Worm (Caenorhabditis elegans) whole organism, midembryonic: ENCODE results near the gene sdz-10.

Experiments used
- T22C8.4 ChIP-seq: fragments of 200-800 bp; sonication (Bioruptor generic); IDR thresholded peaks from 2 replicates; pipeline ENCODE4 v1.3.6; 2022; ENCODE audit warnings: missing genetic modification characterization, missing compliant biosample characterization
- cog-1 ChIP-seq: sonication (generic microtip); optimal IDR thresholded peaks from 2 replicates; lab custom pipeline; 2016; ENCODE audit warnings: missing genetic modification characterization, missing compliant biosample characterization
- flt-1 ChIP-seq: fragments of 200-800 bp; sonication (Bioruptor generic); IDR thresholded peaks from 2 replicates; pipeline ENCODE4 v1.3.6; 2022; ENCODE audit warnings: missing genetic modification characterization, missing compliant biosample characterization
- klf-2 ChIP-seq: fragments of 200-800 bp; sonication (Bioruptor generic); conservative IDR thresholded peaks from 2 replicates; pipeline ENCODE4 v1.3.6; 2022; ENCODE audit warnings: missing genetic modification reagents, missing genetic modification characterization, missing compliant biosample characterization
- med-1 ChIP-seq: sonication (generic microtip); optimal IDR thresholded peaks from 2 replicates; lab custom pipeline; 2017; ENCODE audit warnings: missing genetic modification characterization, mild to moderate bottlenecking, missing compliant biosample characterization, antibody characterized with exemption, missing genetic modification reagents; ENCODE audit not compliant: insufficient read depth
- ref-1 ChIP-seq: fragments of 200-800 bp; sonication (Bioruptor generic); conservative IDR thresholded peaks from 2 replicates; pipeline ENCODE4 v1.3.6; 2022; ENCODE audit warnings: missing genetic modification reagents, missing genetic modification characterization, missing compliant biosample characterization
- tab-1 ChIP-seq: fragments of 200-800 bp; sonication (Bioruptor generic); IDR thresholded peaks from 2 replicates; pipeline ENCODE4 v1.3.6; 2022; ENCODE audit warnings: missing genetic modification characterization, missing compliant biosample characterization
- ztf-23 ChIP-seq: fragments of 200-800 bp; sonication (Bioruptor generic); IDR thresholded peaks from 2 replicates; pipeline ENCODE4 v1.3.6; 2022; ENCODE audit warnings: missing genetic modification reagents, missing genetic modification characterization, missing compliant biosample characterization
- ztf-29 ChIP-seq: fragments of 200-800 bp; sonication (Bioruptor generic); IDR thresholded peaks from 2 replicates; pipeline ENCODE4 v1.3.6; 2022; ENCODE audit warnings: missing genetic modification reagents, missing genetic modification characterization, missing compliant biosample characterization

Gene sdz-10

ce11 chrII:2801764-2802163 is 29.7 kb upstream of the sdz-10 start:
- TF ChIP-seq T22C8.4 (GFP tag; lab: Robert Waterston, UW), result no peak
- no peak for TF ChIP-seq tab-1 (GFP tag; lab: Robert Waterston, UW)
- TF ChIP-seq cog-1 (tag; lab: Kevin White, UChicago), result no peak
- no peak for TF ChIP-seq klf-2 (GFP tag; lab: Robert Waterston, UW)

- no peak for TF ChIP-seq tab-1 (GFP tag; lab: Robert Waterston, UW)
- TF ChIP-seq med-1 (GFP tag; lab: Kevin White, UChicago), result no peak
- TF ChIP-seq T22C8.4 (GFP tag; lab: Robert Waterston, UW), result no peak
- no peak for TF ChIP-seq klf-2 (GFP tag; lab: Robert Waterston, UW)
- no peak for TF ChIP-seq ztf-23
- peak; percentile 10 for TF ChIP-seq cog-1 (tag; lab: Kevin White, UChicago)
- TF ChIP-seq flt-1 (GFP tag; lab: Robert Waterston, UW), result no peak
- no peak for TF ChIP-seq ref-1 (GFP tag; lab: Robert Waterston, UW)
Measured at ce11 chrII:2800550-2801233, 28.6 kb upstream of the sdz-10 start, which contains the start of gene nhr-119. nhr-119 (minus strand) TSS chrII:2800600.

- TF ChIP-seq med-1 (GFP tag; lab: Kevin White, UChicago), result no peak
- no peak for TF ChIP-seq cog-1 (tag; lab: Kevin White, UChicago)
- no peak for TF ChIP-seq ztf-23
- no peak for TF ChIP-seq T22C8.4 (GFP tag; lab: Robert Waterston, UW)
Measured at ce11 chrII:2797951-2798350, 25.9 kb upstream of the sdz-10 start.

ce11 chrII:2796431-2796830 is 24.4 kb upstream of the sdz-10 start:
- no peak for TF ChIP-seq med-1 (GFP tag; lab: Kevin White, UChicago)
- no peak for TF ChIP-seq cog-1 (tag; lab: Kevin White, UChicago)
- no peak for TF ChIP-seq ztf-29 (GFP tag; lab: Robert Waterston, UW)
- TF ChIP-seq ref-1 (GFP tag; lab: Robert Waterston, UW), result no peak
- TF ChIP-seq tab-1 (GFP tag; lab: Robert Waterston, UW), result no peak
- TF ChIP-seq klf-2 (GFP tag; lab: Robert Waterston, UW), result no peak

ce11 chrII:2795413-2795812 is 23.3 kb upstream of the sdz-10 start:
- no peak for TF ChIP-seq T22C8.4 (GFP tag; lab: Robert Waterston, UW)
- no peak for TF ChIP-seq klf-2 (GFP tag; lab: Robert Waterston, UW)
- TF ChIP-seq med-1 (GFP tag; lab: Kevin White, UChicago), result no peak
- no peak for TF ChIP-seq ref-1 (GFP tag; lab: Robert Waterston, UW)
- no peak for TF ChIP-seq ztf-29 (GFP tag; lab: Robert Waterston, UW)
- no peak for TF ChIP-seq ztf-23
- TF ChIP-seq flt-1 (GFP tag; lab: Robert Waterston, UW), result no peak
- TF ChIP-seq tab-1 (GFP tag; lab: Robert Waterston, UW), result no peak
- TF ChIP-seq cog-1 (tag; lab: Kevin White, UChicago), result no peak

ce11 chrII:2791693-2792092 is 19.6 kb upstream of the sdz-10 start:
- TF ChIP-seq med-1 (GFP tag; lab: Kevin White, UChicago) (no peak), T22C8.4 (GFP tag; lab: Robert Waterston, UW) (no peak), flt-1 (GFP tag; lab: Robert Waterston, UW) (no peak), ztf-29 (GFP tag; lab: Robert Waterston, UW) (no peak), cog-1 (tag; lab: Kevin White, UChicago) (no peak), tab-1 (GFP tag; lab: Robert Waterston, UW) (no peak), ztf-23 (no peak), klf-2 (GFP tag; lab: Robert Waterston, UW) (no peak), ref-1 (GFP tag; lab: Robert Waterston, UW) (no peak)

- no peak for TF ChIP-seq ztf-29 (GFP tag; lab: Robert Waterston, UW)
- no peak for TF ChIP-seq klf-2 (GFP tag; lab: Robert Waterston, UW)
- TF ChIP-seq flt-1 (GFP tag; lab: Robert Waterston, UW), result no peak
- TF ChIP-seq ztf-23, result no peak
- no peak for TF ChIP-seq cog-1 (tag; lab: Kevin White, UChicago)
- TF ChIP-seq tab-1 (GFP tag; lab: Robert Waterston, UW), result no peak
- no peak for TF ChIP-seq med-1 (GFP tag; lab: Kevin White, UChicago)
- no peak for TF ChIP-seq ref-1 (GFP tag; lab: Robert Waterston, UW)
- no peak for TF ChIP-seq T22C8.4 (GFP tag; lab: Robert Waterston, UW)
Measured at ce11 chrII:2787849-2788248, 15.8 kb upstream of the sdz-10 start.

ce11 chrII:2787031-2787512 is 15.0 kb upstream of the sdz-10 start, which contains the start of the genes F08D12.12 and srpa-72:
F08D12.12 (minus strand) TSS chrII:2787081.
srpa-72 (plus strand) TSS chrII:2787481.
- TF ChIP-seq flt-1 (GFP tag; lab: Robert Waterston, UW) (no peak), ref-1 (GFP tag; lab: Robert Waterston, UW) (no peak), cog-1 (tag; lab: Kevin White, UChicago) (no peak), med-1 (GFP tag; lab: Kevin White, UChicago) (no peak), tab-1 (GFP tag; lab: Robert Waterston, UW) (no peak), ztf-29 (GFP tag; lab: Robert Waterston, UW) (no peak; the same call in 1 of the 2 replicates), T22C8.4 (GFP tag; lab: Robert Waterston, UW) (no peak), ztf-23 (no peak), klf-2 (GFP tag; lab: Robert Waterston, UW) (no peak)

ce11 chrII:2785787-2786186 is 13.7 kb upstream of the sdz-10 start:
- TF ChIP-seq ref-1 (GFP tag; lab: Robert Waterston, UW) (no peak), tab-1 (GFP tag; lab: Robert Waterston, UW) (no peak), klf-2 (GFP tag; lab: Robert Waterston, UW) (no peak), flt-1 (GFP tag; lab: Robert Waterston, UW) (no peak), med-1 (GFP tag; lab: Kevin White, UChicago) (no peak), ztf-23 (no peak), ztf-29 (GFP tag; lab: Robert Waterston, UW) (no peak), T22C8.4 (GFP tag; lab: Robert Waterston, UW) (no peak), cog-1 (tag; lab: Kevin White, UChicago) (no peak)
